Fruit fly (Drosophila melanogaster) whole organism, embryonic: ENCODE data around the gene zyd.

ENCODE experiments used
- Atf3 ChIP-seq: fragments of 200-800 bp; sonication (Bioruptor generic); optimal IDR thresholded peaks from 3 replicates; lab custom pipeline; 2016; ENCODE audit warnings: missing biosample characterization, missing genetic modification characterization
- Bgb ChIP-seq: fragments of 200-800 bp; sonication (Bioruptor generic); IDR thresholded peaks from 2 replicates; pipeline ENCODE4 v1.3.6; 2022; ENCODE audit warnings: missing biosample characterization, missing genetic modification characterization; ENCODE audit not compliant: partially characterized antibody
- BtbVII ChIP-seq: fragments of 200-800 bp; sonication (Bioruptor generic); optimal IDR thresholded peaks from 3 replicates; lab custom pipeline; 2017; ENCODE audit warnings: missing biosample characterization, mild to moderate bottlenecking, missing genetic modification characterization
- CG11504 ChIP-seq: fragments of 200-800 bp; sonication (Bioruptor generic); optimal IDR thresholded peaks from 3 replicates; lab custom pipeline; 2019; ENCODE audit warnings: missing biosample characterization, mild to moderate bottlenecking, missing genetic modification characterization, moderate library complexity
- CG12219 ChIP-seq: fragments of 200-800 bp; sonication (Bioruptor generic); optimal IDR thresholded peaks from 3 replicates; lab custom pipeline; 2018; ENCODE audit warnings: missing biosample characterization, mild to moderate bottlenecking, missing genetic modification characterization
- CG12391 ChIP-seq: fragments of 200-800 bp; sonication (Bioruptor generic); optimal IDR thresholded peaks from 3 replicates; lab custom pipeline; 2018; ENCODE audit warnings: missing biosample characterization, mild to moderate bottlenecking, missing genetic modification characterization, moderate library complexity
- CG14710 ChIP-seq: fragments of 200-800 bp; sonication (Bioruptor generic); optimal IDR thresholded peaks from 3 replicates; lab custom pipeline; 2019; ENCODE audit warnings: missing biosample characterization, mild to moderate bottlenecking, missing genetic modification characterization, moderate library complexity
- CG17361 ChIP-seq: fragments of 200-800 bp; sonication (Bioruptor generic); IDR thresholded peaks from 3 replicates; pipeline ENCODE4 v1.3.6; 2022; ENCODE audit warnings: missing biosample characterization, missing genetic modification characterization
- CG17385 ChIP-seq: fragments of 200-800 bp; sonication (Bioruptor generic); optimal IDR thresholded peaks from 3 replicates; lab custom pipeline; 2018; ENCODE audit warnings: missing biosample characterization, mild to moderate bottlenecking, missing genetic modification characterization
- CG2712 ChIP-seq: fragments of 200-800 bp; optimal IDR thresholded peaks from 3 replicates; lab custom pipeline; 2019; ENCODE audit warnings: missing biosample characterization, mild to moderate bottlenecking, missing genetic modification characterization, moderate library complexity
- CG31441 ChIP-seq: fragments of 200-800 bp; sonication (Bioruptor generic); IDR thresholded peaks from 2 replicates; pipeline ENCODE4 v1.3.6; 2022; ENCODE audit warnings: missing biosample characterization, missing genetic modification characterization
- CG3407 ChIP-seq: fragments of 200-800 bp; sonication (Bioruptor generic); optimal IDR thresholded peaks from 2 replicates; lab custom pipeline; 2018; ENCODE audit warnings: missing biosample characterization, mild to moderate bottlenecking, missing genetic modification characterization
- CG4707 ChIP-seq: fragments of 200-800 bp; sonication (Bioruptor generic); optimal IDR thresholded peaks from 2 replicates; lab custom pipeline; 2018; ENCODE audit warnings: missing biosample characterization, mild to moderate bottlenecking, missing genetic modification characterization, moderate library complexity
- CG7839 ChIP-seq: fragments of 200-800 bp; sonication (Bioruptor generic); optimal IDR thresholded peaks from 3 replicates; lab custom pipeline; 2018; ENCODE audit warnings: missing biosample characterization, mild to moderate bottlenecking, missing genetic modification characterization, moderate library complexity
- CG9437 ChIP-seq: fragments of 200-800 bp; sonication (Bioruptor generic); optimal IDR thresholded peaks from 2 replicates; lab custom pipeline; 2018; ENCODE audit warnings: missing biosample characterization, mild to moderate bottlenecking, missing genetic modification characterization
- D ChIP-seq, 2 experiments: fragments of 200-800 bp in 1 of 2; fragments of >200 bp in 1 of 2; sonication (Bioruptor generic) in 1 of 2; optimal IDR thresholded peaks; 2 replicates in 1 of 2; 3 replicates in 1 of 2; lab custom pipeline; 2017; ENCODE audit warnings: mild to moderate bottlenecking in 1 of 2, missing biosample characterization in 1 of 2, missing genetic modification characterization in 1 of 2, missing genetic modification reagents in 1 of 2
- Doc3 ChIP-seq: fragments of 200-800 bp; sonication (Bioruptor generic); IDR thresholded peaks from 3 replicates; pipeline ENCODE4 v1.3.6; 2022; ENCODE audit warnings: missing biosample characterization, missing genetic modification characterization; ENCODE audit not compliant: partially characterized antibody
- Eip74EF ChIP-seq, 2 experiments: fragments of 200-800 bp in 1 of 2; fragments of >200 bp in 1 of 2; sonication (Bioruptor generic) in 1 of 2; optimal IDR thresholded peaks; 2 replicates each; lab custom pipeline; 2017 to 2019; ENCODE audit warnings: missing biosample characterization in 2 of 2, missing genetic modification characterization in 2 of 2, mild to moderate bottlenecking in 1 of 2, moderate library complexity in 1 of 2
- Ets65A ChIP-seq: fragments of 200-800 bp; sonication (Bioruptor generic); peaks from one replicate; lab custom pipeline; 2016; ENCODE audit warnings: missing biosample characterization, missing genetic modification characterization
- HLHmδ ChIP-seq: fragments of 200-800 bp; sonication (Bioruptor generic); optimal IDR thresholded peaks from 2 replicates; lab custom pipeline; 2018; ENCODE audit warnings: missing biosample characterization, mild to moderate bottlenecking, missing genetic modification characterization, moderate library complexity
- Hr3 ChIP-seq: fragments of 200-800 bp; sonication (Bioruptor generic); optimal IDR thresholded peaks from 3 replicates; lab custom pipeline; 2016; ENCODE audit warnings: missing biosample characterization, missing genetic modification characterization
- Lpt ChIP-seq: fragments of >200 bp; optimal IDR thresholded peaks from 2 replicates; lab custom pipeline; 2018; ENCODE audit warnings: missing biosample characterization, missing genetic modification characterization
- Mes4 ChIP-seq: fragments of 200-800 bp; sonication (Bioruptor generic); optimal IDR thresholded peaks from 2 replicates; lab custom pipeline; 2016; ENCODE audit warnings: missing biosample characterization, missing genetic modification characterization
- Sox100B ChIP-seq: fragments of 200-800 bp; sonication (Bioruptor generic); optimal IDR thresholded peaks from 3 replicates; lab custom pipeline; 2018; ENCODE audit warnings: missing biosample characterization, mild to moderate bottlenecking, missing genetic modification characterization
- Ssrp ChIP-seq: fragments of 200-800 bp; sonication (Bioruptor generic); optimal IDR thresholded peaks from 2 replicates; lab custom pipeline; 2018; ENCODE audit warnings: missing biosample characterization, mild to moderate bottlenecking, missing genetic modification characterization, moderate library complexity
- al ChIP-seq: fragments of 200-800 bp; sonication (Bioruptor generic); IDR thresholded peaks from 2 replicates; pipeline ENCODE4 v1.3.6; 2022; ENCODE audit warnings: missing biosample characterization, missing genetic modification characterization
- ash1 ChIP-seq: fragments of 200-800 bp; sonication (Bioruptor generic); optimal IDR thresholded peaks from 2 replicates; lab custom pipeline; 2018; ENCODE audit warnings: missing biosample characterization, mild to moderate bottlenecking, missing genetic modification characterization
- bsh ChIP-seq, 2 experiments: fragments of 200-800 bp; sonication (Bioruptor generic); optimal IDR thresholded peaks; 2 replicates each; lab custom pipeline; 2017 to 2018; ENCODE audit warnings: mild to moderate bottlenecking in 2 of 2, missing biosample characterization in 2 of 2, missing genetic modification characterization in 2 of 2, moderate library complexity in 1 of 2
- chinmo ChIP-seq: fragments of 200-800 bp; sonication (Bioruptor generic); IDR thresholded peaks from 4 replicates; pipeline ENCODE4 v1.3.6; 2022; ENCODE audit warnings: missing biosample characterization, missing genetic modification characterization; ENCODE audit not compliant: partially characterized antibody
- cwo ChIP-seq: fragments of 200-800 bp; sonication (Bioruptor generic); optimal IDR thresholded peaks from 3 replicates; lab custom pipeline; 2017; ENCODE audit warnings: missing biosample characterization, missing genetic modification characterization, mild to moderate bottlenecking, moderate library complexity, missing genetic modification reagents
- fd96Cb ChIP-seq: fragments of 200-800 bp; sonication (Bioruptor generic); optimal IDR thresholded peaks from 2 replicates; lab custom pipeline; 2018; ENCODE audit warnings: missing biosample characterization, mild to moderate bottlenecking, missing genetic modification characterization, moderate library complexity
- gem ChIP-seq: fragments of 200-800 bp; sonication (Bioruptor generic); optimal IDR thresholded peaks from 2 replicates; lab custom pipeline; 2019; ENCODE audit warnings: missing biosample characterization, mild to moderate bottlenecking, missing genetic modification characterization, moderate library complexity
- gsb ChIP-seq: fragments of 200-800 bp; sonication (Bioruptor generic); IDR thresholded peaks from 2 replicates; pipeline ENCODE4 v1.3.6; 2022; ENCODE audit warnings: missing biosample characterization, missing genetic modification characterization
- her ChIP-seq: fragments of 200-800 bp; sonication (Bioruptor generic); optimal IDR thresholded peaks from 2 replicates; lab custom pipeline; 2016; ENCODE audit warnings: missing biosample characterization, missing genetic modification characterization
- nmo ChIP-seq: fragments of 200-800 bp; sonication (Bioruptor generic); optimal IDR thresholded peaks from 2 replicates; lab custom pipeline; 2018; ENCODE audit warnings: missing biosample characterization, mild to moderate bottlenecking, missing genetic modification characterization, moderate library complexity
- ro ChIP-seq: fragments of 200-800 bp; sonication (Bioruptor generic); IDR thresholded peaks from 2 replicates; pipeline ENCODE4 v1.3.6; 2022; ENCODE audit warnings: missing biosample characterization, missing genetic modification characterization
- row ChIP-seq: fragments of 200-800 bp; sonication (Bioruptor generic); IDR thresholded peaks from 3 replicates; pipeline ENCODE4 v1.3.6; 2022; ENCODE audit warnings: missing biosample characterization, missing genetic modification characterization
- sens ChIP-seq: fragments of 200-800 bp; sonication (Bioruptor generic); peaks from one replicate; lab custom pipeline; 2016; ENCODE audit warnings: missing biosample characterization, missing genetic modification characterization
- sna ChIP-seq: fragments of 200-800 bp; sonication (Bioruptor generic); IDR thresholded peaks from 2 replicates; pipeline ENCODE4 v1.3.6; 2022; ENCODE audit warnings: missing biosample characterization, missing genetic modification characterization; ENCODE audit not compliant: partially characterized antibody
- zf30C ChIP-seq: fragments of 200-800 bp; sonication (Bioruptor generic); optimal IDR thresholded peaks from 3 replicates; lab custom pipeline; 2018; ENCODE audit warnings: missing biosample characterization, mild to moderate bottlenecking, missing genetic modification characterization
- zfh2 ChIP-seq: fragments of 200-800 bp; sonication (Bioruptor generic); optimal IDR thresholded peaks from 2 replicates; lab custom pipeline; 2016; ENCODE audit warnings: missing biosample characterization, missing genetic modification characterization

The zyd gene

dm6 chrX:23071237-23071688 lies 48.6 kb downstream of the zyd start (continued):
- TF ChIP-seq Ssrp (tag; lab: Kevin White, UChicago) (peak; percentile 36), Doc3 (GFP tag; lab: Robert Waterston, UW) (no peak), CG14710 (tag; lab: Kevin White, UChicago) (peak; percentile 1), Hr3 (peak; percentile 25), CG17385 (peak; percentile 45), gsb (no peak), zf30C (peak; percentile 6), BtbVII (GFP tag; lab: Kevin White, UChicago) (no peak), Bgb (GFP tag; lab: Robert Waterston, UW) (no peak), CG7839 (tag; lab: Kevin White, UChicago) (peak; percentile 33), bsh (GFP tag; optimal IDR thresholded peaks at IDR 0.05; lab: Kevin White, UChicago) (peak in 1 of 2 experiments; percentile 18), CG12391 (tag; lab: Kevin White, UChicago) (peak; percentile 22), sna (GFP tag; lab: Robert Waterston, UW) (no peak), chinmo (0 out of 4 replicates have a peak, but pooled peaks have one; percentile 55), al (GFP tag; lab: Robert Waterston, UW) (no peak), CG31441 (peak; percentile 31; the same call in 1 of the 2 replicates), CG3407 (GFP tag; lab: Kevin White, UChicago) (no peak), fd96Cb (tag; lab: Kevin White, UChicago) (peak; percentile 24), HLHmδ (GFP tag; lab: Kevin White, UChicago) (no peak), CG11504 (peak; percentile 52), CG4707 (no peak), CG9437 (GFP tag; lab: Kevin White, UChicago) (peak; percentile 22), her (no peak), Eip74EF (GFP tag; optimal IDR thresholded peaks at IDR 0.05; lab: Kevin White, UChicago) (peak in 1 of 2 experiments; percentile 18), cwo (GFP tag; lab: Kevin White, UChicago) (no peak), sens (peak; percentile 66), Lpt (no peak), ro (no peak), D (optimal IDR thresholded peaks at IDR 0.05; lab: Kevin White, UChicago) (no peak), D (GFP tag; optimal IDR thresholded peaks at IDR 0.05; lab: Kevin White, UChicago) (peak; percentile 2), CG2712 (tag; lab: Kevin White, UChicago) (peak; percentile 8), CG12219 (GFP tag; lab: Kevin White, UChicago) (no peak), CG17361 (GFP tag; lab: Robert Waterston, UW) (peak; percentile 54; the same call in 2 of the 3 replicates), gem (tag; lab: Kevin White, UChicago) (peak; percentile 44), Mes4 (GFP tag; lab: Kevin White, UChicago) (no peak), zfh2 (GFP tag; lab: Kevin White, UChicago) (no peak), row (peak; percentile 41), Sox100B (GFP tag; lab: Kevin White, UChicago) (peak; percentile 49), Atf3 (GFP tag; lab: Kevin White, UChicago) (no peak), nmo (GFP tag; lab: Kevin White, UChicago) (peak; percentile 41), Ets65A (GFP tag; lab: Kevin White, UChicago) (peak; percentile 25), ash1 (GFP tag; lab: Kevin White, UChicago) (no peak)
